Worm (Caenorhabditis elegans) whole organism, late embryonic: ENCODE results near the gene amt-1.

Experiments used
- C08G9.2 ChIP-seq: sonication (generic microtip); optimal IDR thresholded peaks from 2 replicates; lab custom pipeline; 2016; ENCODE audit warnings: mild to moderate bottlenecking, missing genetic modification characterization, moderate library complexity, missing compliant biosample characterization
- T23F11.4 ChIP-seq: fragments of 200-800 bp; sonication (Bioruptor generic); optimal IDR thresholded peaks from 2 replicates; lab custom pipeline; 2018; ENCODE audit warnings: mild to moderate bottlenecking, missing genetic modification characterization, missing compliant biosample characterization
- ceh-34 ChIP-seq: sonication (generic microtip); optimal IDR thresholded peaks from 2 replicates; lab custom pipeline; 2016; ENCODE audit warnings: mild to moderate bottlenecking, missing genetic modification characterization, missing compliant biosample characterization
- ceh-9 ChIP-seq: sonication (generic microtip); optimal IDR thresholded peaks from 2 replicates; lab custom pipeline; 2016; ENCODE audit warnings: mild to moderate bottlenecking, missing genetic modification characterization, inconsistent platforms, missing compliant biosample characterization
- dmd-4 ChIP-seq: sonication (generic microtip); optimal IDR thresholded peaks from 2 replicates; lab custom pipeline; 2016; ENCODE audit warnings: borderline replicate concordance, missing genetic modification characterization, missing compliant biosample characterization
- dve-1 ChIP-seq: sonication (generic microtip); optimal IDR thresholded peaks from 2 replicates; lab custom pipeline; 2017; ENCODE audit warnings: antibody characterized with exemption, mild to moderate bottlenecking, missing genetic modification characterization, missing compliant biosample characterization
- fkh-10 ChIP-seq: fragments of 150-350 bp; optimal IDR thresholded peaks from 2 replicates; lab custom pipeline; 2014; ENCODE audit warnings: missing biosample characterization, missing genetic modification reagents, missing genetic modification characterization
- hlh-15 ChIP-seq: sonication (generic microtip); optimal IDR thresholded peaks from 2 replicates; lab custom pipeline; 2016; ENCODE audit warnings: missing genetic modification characterization, missing compliant biosample characterization
- odd-2 ChIP-seq: sonication (generic microtip); optimal IDR thresholded peaks from 2 replicates; lab custom pipeline; 2017; ENCODE audit warnings: antibody characterized with exemption, mild to moderate bottlenecking, missing genetic modification characterization, missing compliant biosample characterization
- rnt-1 ChIP-seq: sonication (generic microtip); optimal IDR thresholded peaks from 2 replicates; lab custom pipeline; 2016; ENCODE audit warnings: missing genetic modification characterization, missing compliant biosample characterization
- sox-4 ChIP-seq: sonication (generic microtip); optimal IDR thresholded peaks from 2 replicates; lab custom pipeline; 2017; ENCODE audit warnings: mild to moderate bottlenecking, missing genetic modification characterization, inconsistent platforms, missing compliant biosample characterization
- tbx-2 ChIP-seq: sonication (generic microtip); optimal IDR thresholded peaks from 2 replicates; lab custom pipeline; 2016; ENCODE audit warnings: missing genetic modification characterization, missing compliant biosample characterization
- unc-86 ChIP-seq: sonication (generic microtip); optimal IDR thresholded peaks from 2 replicates; lab custom pipeline; 2016; ENCODE audit warnings: missing genetic modification characterization, missing compliant biosample characterization

DNA sequence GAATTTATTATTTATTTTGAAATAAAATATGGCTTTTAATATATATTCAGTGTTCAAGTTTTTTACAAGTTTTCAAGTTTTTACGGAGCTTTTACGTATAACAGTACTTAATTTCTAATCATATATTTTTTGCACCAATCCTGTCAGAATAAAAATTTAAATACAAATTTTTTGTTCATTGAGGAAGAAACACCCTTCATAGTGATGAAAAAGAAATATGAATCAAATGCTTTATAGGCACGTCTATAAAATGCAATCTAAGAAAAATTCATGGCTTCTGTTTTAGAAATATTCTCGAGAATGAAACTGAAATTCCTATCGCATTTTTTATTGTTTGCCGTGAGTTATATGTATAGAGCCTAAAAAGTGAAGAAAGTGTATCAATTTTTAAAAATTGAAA lies 15.4 kb downstream of the amt-1 start, which contains the start of gene C05E11.2:
- TF ChIP-seq rnt-1 (tag; lab: Kevin White, UChicago) (no peak), C08G9.2 (no peak), hlh-15 (no peak), ceh-34 (tag; lab: Kevin White, UChicago) (no peak), unc-86 (tag; lab: Kevin White, UChicago) (no peak), fkh-10 (GFP tag; lab: Kevin White, UChicago) (no peak), ceh-9 (no peak), sox-4 (no peak), dve-1 (tag; lab: Kevin White, UChicago) (no peak), tbx-2 (no peak), odd-2 (tag; lab: Kevin White, UChicago) (no peak), dmd-4 (tag; lab: Kevin White, UChicago) (no peak), T23F11.4 (no peak)
